Worm (Caenorhabditis elegans): ENCODE measurements around the gene F38E11.6.

F38E11.6 gene

ce11 chrIV:9442106-9442532 is 25.2 kb downstream of the F38E11.6 start (continued):
- TF ChIP-seq lsy-2 (tag; optimal IDR thresholded peaks at IDR 0.05) (peak; percentile 37 to 54), mep-1 (tag; optimal IDR thresholded peaks at IDR 0.05) (peak; percentile 83), irx-1 (tag; optimal IDR thresholded peaks at IDR 0.05) (peak; percentile 37), efl-1 (optimal IDR thresholded peaks at IDR 0.05) (peak in 1 of 2 experiments; percentile 22), efl-1 (GFP tag; optimal IDR thresholded peaks at IDR 0.05 in 1 of 2) (peak in 1 of 2 experiments; percentile 38), egl-27 (tag; optimal IDR thresholded peaks at IDR 0.05) (peak in 1 of 2 experiments; percentile 11), ceh-90 (tag; optimal IDR thresholded peaks at IDR 0.05) (no peak), nhr-77 (tag; optimal IDR thresholded peaks at IDR 0.05) (no peak), lin-14 (GFP tag; optimal IDR thresholded peaks at IDR 0.05) (peak; percentile 82), lin-35 (GFP tag; optimal IDR thresholded peaks at IDR 0.05) (peak in 1 of 2 experiments; percentile 77), elt-3 (tag; optimal IDR thresholded peaks at IDR 0.05) (peak in 4 of 6 experiments; percentile 4 to 96 (median 58)), xbp-1 (tag; optimal IDR thresholded peaks at IDR 0.05) (peak; percentile 12), egl-13 (tag; optimal IDR thresholded peaks at IDR 0.05) (no peak), aly-2 (tag; optimal IDR thresholded peaks at IDR 0.05) (no peak), nhr-71 (tag; optimal IDR thresholded peaks at IDR 0.05) (peak; percentile 90), ceh-88 (GFP tag; IDR thresholded peaks at IDR 0.05) (0 out of 2 replicates have a peak, but pooled peaks have one; percentile 38), nhr-11 (tag; optimal IDR thresholded peaks at IDR 0.05) (no peak), ces-1 (GFP tag; optimal IDR thresholded peaks at IDR 0.05) (no peak), Y116A8C.19 (tag; optimal IDR thresholded peaks at IDR 0.05; ENCODE audit: borderline replicate concordance) (no peak), dpl-1 (GFP tag; optimal IDR thresholded peaks at IDR 0.05) (no peak), swsn-7 (tag; optimal IDR thresholded peaks at IDR 0.05) (peak; percentile 41), jun-1 (tag; optimal IDR thresholded peaks at IDR 0.05) (peak; percentile 44)

- TF ChIP-seq Y116A8C.19 (tag; optimal IDR thresholded peaks at IDR 0.05; ENCODE audit: borderline replicate concordance) = no peak
- TF ChIP-seq nhr-19 (GFP tag; conservative IDR thresholded peaks at IDR 0.05) = no peak
- TF ChIP-seq nhr-12 (tag; optimal IDR thresholded peaks at IDR 0.05) = no peak
- no peak for TF ChIP-seq lin-14 (GFP tag; optimal IDR thresholded peaks at IDR 0.05)
- TF ChIP-seq zag-1 (tag; optimal IDR thresholded peaks at IDR 0.05) = no peak
- peak; percentile 73 for TF ChIP-seq blmp-1 (tag; optimal IDR thresholded peaks at IDR 0.05)
- TF ChIP-seq isw-1 (GFP tag; IDR thresholded peaks at IDR 0.05) = no peak
These were observed 25.9 kb downstream of the F38E11.6 start for ce11 chrIV:9441391-9441790.

ce11 chrIV:9440880-9441336 is 26.4 kb downstream of the F38E11.6 start, which contains the start of gene idh-1:
TSS of gene idh-1 (minus strand) at chrIV:9441107.
- TF ChIP-seq irx-1 (tag; optimal IDR thresholded peaks at IDR 0.05) (no peak), ceh-90 (tag; optimal IDR thresholded peaks at IDR 0.05) (no peak), zag-1 (tag; optimal IDR thresholded peaks at IDR 0.05) (no peak), dpl-1 (GFP tag; optimal IDR thresholded peaks at IDR 0.05) (peak; percentile 72 to 85 (median 74)), C34B4.2 (tag; optimal IDR thresholded peaks at IDR 0.05) (no peak), swsn-7 (tag; optimal IDR thresholded peaks at IDR 0.05) (peak; percentile 13), ceh-63 (GFP tag; optimal IDR thresholded peaks at IDR 0.05) (no peak), lin-15B (tag; optimal IDR thresholded peaks at IDR 0.05) (no peak), ceh-82 (tag; optimal IDR thresholded peaks at IDR 0.05) (peak in 2 of 3 experiments; percentile 10 to 14), nhr-19 (GFP tag; conservative IDR thresholded peaks at IDR 0.05) (no peak; the same call in 1 of the 2 replicates), elt-3 (tag; optimal IDR thresholded peaks at IDR 0.05) (peak in 2 of 6 experiments; percentile 20 to 66), alr-1 (tag; optimal IDR thresholded peaks at IDR 0.05; ENCODE audit: borderline replicate concordance) (no peak), nhr-85 (tag) (peak; percentile 81), fkh-8 (tag; optimal IDR thresholded peaks at IDR 0.05) (no peak), C16A3.4 (tag; optimal IDR thresholded peaks at IDR 0.05) (no peak), nhr-11 (tag; optimal IDR thresholded peaks at IDR 0.05) (no peak), efl-3 (GFP tag; optimal IDR thresholded peaks at IDR 0.05) (no peak), nhr-237 (tag; optimal IDR thresholded peaks at IDR 0.05) (peak; percentile 25), unc-30 (tag; optimal IDR thresholded peaks at IDR 0.05) (no peak), skn-1 (tag; optimal IDR thresholded peaks at IDR 0.05) (peak; percentile 12), F16B12.6 (tag; optimal IDR thresholded peaks at IDR 0.05) (peak; percentile 65), unc-130 (tag; optimal IDR thresholded peaks at IDR 0.05) (no peak), nhr-71 (tag; optimal IDR thresholded peaks at IDR 0.05) (peak; percentile 75), elt-2 (tag; optimal IDR thresholded peaks at IDR 0.05) (no peak), nhr-76 (tag; optimal IDR thresholded peaks at IDR 0.05) (no peak), hlh-4 (tag; optimal IDR thresholded peaks at IDR 0.05) (no peak), nhr-47 (tag; optimal IDR thresholded peaks at IDR 0.05) (peak; percentile 33), sox-4 (tag; optimal IDR thresholded peaks at IDR 0.05) (no peak), lir-3 (tag; optimal IDR thresholded peaks at IDR 0.05; ENCODE audit: poor library complexity) (no peak), nhr-20 (tag; optimal IDR thresholded peaks at IDR 0.05) (peak; percentile 69), nhr-28 (tag; optimal IDR thresholded peaks at IDR 0.05) (no peak)

Measured in whole organism, L1 larva.